Worm (Caenorhabditis elegans): ENCODE measurements around the gene R05H5.3.

DNA sequence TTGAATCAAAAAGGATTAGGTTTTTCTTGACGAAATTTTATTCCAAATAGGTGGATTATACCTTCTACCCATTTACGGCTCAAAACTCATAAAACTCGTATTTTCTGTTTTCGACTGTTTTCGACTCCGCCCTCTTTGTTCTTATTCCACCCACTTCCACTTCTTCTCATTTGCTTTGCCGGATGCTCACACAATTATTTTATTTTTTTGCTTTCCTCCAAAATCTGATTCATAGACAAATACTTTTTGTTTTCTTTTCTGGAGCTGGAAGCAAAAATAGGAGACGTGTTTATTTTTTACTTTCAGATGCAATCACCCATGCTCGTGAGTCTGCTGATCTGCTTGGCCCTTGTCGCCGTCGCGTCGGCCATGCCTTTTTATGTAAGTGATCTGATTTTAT lies 42.3 kb upstream of the R05H5.3 start, which contains the start of gene nlp-63:
- TF ChIP-seq cnd-1 (tag; optimal IDR thresholded peaks at IDR 0.05) (no peak), drap-1 (GFP tag; optimal IDR thresholded peaks at IDR 0.05) (no peak), unc-62 (GFP tag; optimal IDR thresholded peaks at IDR 0.05) (no peak), unc-39 (tag; optimal IDR thresholded peaks at IDR 0.05) (no peak), elt-3 (tag; optimal IDR thresholded peaks at IDR 0.05) (no peak), mab-5 (tag; optimal IDR thresholded peaks at IDR 0.05) (no peak), nhr-28 (tag; optimal IDR thresholded peaks at IDR 0.05) (no peak), sptf-1 (tag; optimal IDR thresholded peaks at IDR 0.05) (no peak), lin-13 (tag; optimal IDR thresholded peaks at IDR 0.05) (no peak), blmp-1 (tag; optimal IDR thresholded peaks at IDR 0.05) (no peak), pha-4 (tag; optimal IDR thresholded peaks at IDR 0.05) (no peak), snpc-4 (tag; optimal IDR thresholded peaks at IDR 0.05) (no peak), nhr-76 (tag; optimal IDR thresholded peaks at IDR 0.05) (no peak)

Data from whole organism, mixed stage, embryonic.